Worm (Caenorhabditis elegans) whole organism, L1 larva: Measurements from ENCODE around the gene srz-32.
"Not testable (repeated sequence)": the region's sequence is repeated elsewhere in the genome, so short reads cannot be mapped to it uniquely, and the experiment has no call there.

Experiments used
- aly-2 ChIP-seq: fragments of 150-350 bp; optimal IDR thresholded peaks from 2 replicates; lab custom pipeline; 2014; ENCODE audit warnings: missing biosample characterization, missing genetic modification characterization
- blmp-1 ChIP-seq: fragments of 150-350 bp; optimal IDR thresholded peaks from 2 replicates; lab custom pipeline; 2014; ENCODE audit warnings: missing biosample characterization, missing genetic modification characterization
- fos-1 ChIP-seq: fragments of 150-350 bp; optimal IDR thresholded peaks from 2 replicates; lab custom pipeline; 2014; ENCODE audit warnings: missing biosample characterization, missing genetic modification characterization
- hpl-2 ChIP-seq: fragments of 150-350 bp; optimal IDR thresholded peaks from 2 replicates; lab custom pipeline; 2014; ENCODE audit warnings: missing biosample characterization, missing genetic modification reagents, missing genetic modification characterization
- jun-1 ChIP-seq: fragments of 150-350 bp; optimal IDR thresholded peaks from 2 replicates; lab custom pipeline; 2014; ENCODE audit warnings: missing biosample characterization, missing genetic modification reagents, missing genetic modification characterization
- nhr-12 ChIP-seq: sonication (generic microtip); optimal IDR thresholded peaks from 2 replicates; lab custom pipeline; 2017; ENCODE audit warnings: missing biosample characterization, missing genetic modification characterization
- nhr-237 ChIP-seq: fragments of 150-350 bp; optimal IDR thresholded peaks from 2 replicates; lab custom pipeline; 2014; ENCODE audit warnings: missing biosample characterization, missing genetic modification characterization
- nhr-47 ChIP-seq: sonication (generic microtip); optimal IDR thresholded peaks from 2 replicates; lab custom pipeline; 2016; ENCODE audit warnings: mild to moderate bottlenecking, missing genetic modification characterization, moderate library complexity, missing compliant biosample characterization
- nhr-77 ChIP-seq: fragments of 150-350 bp; optimal IDR thresholded peaks from 2 replicates; lab custom pipeline; 2014; ENCODE audit warnings: missing biosample characterization, missing genetic modification characterization
- tbx-2 ChIP-seq: sonication (generic microtip); optimal IDR thresholded peaks from 2 replicates; lab custom pipeline; 2016; ENCODE audit warnings: missing genetic modification characterization, missing compliant biosample characterization
- ztf-11 ChIP-seq, 2 experiments: sonication (generic microtip); optimal IDR thresholded peaks; 2 replicates each; lab custom pipeline; 2016 to 2017; ENCODE audit warnings: missing genetic modification characterization in 2 of 2, missing biosample characterization in 1 of 2, missing compliant biosample characterization in 1 of 2

DNA sequence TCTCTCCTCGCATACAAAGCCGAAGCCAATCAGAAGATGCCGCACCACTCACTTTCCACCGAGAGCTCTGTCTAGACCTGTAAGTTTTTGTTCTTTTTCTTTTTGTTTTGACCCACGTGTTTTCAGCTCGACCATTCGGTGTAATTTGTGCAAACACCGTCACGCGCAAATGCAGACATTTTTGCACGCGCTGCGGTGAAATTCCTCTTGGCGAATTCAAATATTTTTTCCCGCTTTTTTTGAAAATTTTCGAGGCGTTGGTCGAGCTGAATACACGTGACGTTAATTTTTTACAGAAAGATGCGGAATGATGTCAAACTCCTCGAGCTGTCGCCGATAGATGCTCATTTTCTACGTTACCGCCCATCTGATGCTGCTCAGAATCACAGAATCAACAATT is 42.1 kb upstream of the srz-32 start, which contains the start of gene C04C3.4:
- not testable (repeated sequence) for TF ChIP-seq ztf-11 (tag; optimal IDR thresholded peaks at IDR 0.05; lab: Kevin White, UChicago); nhr-237; hpl-2 (GFP tag; lab: Kevin White, UChicago); nhr-12 (tag; lab: Kevin White, UChicago); nhr-47 (tag; lab: Kevin White, UChicago); tbx-2; aly-2 (tag; lab: Kevin White, UChicago); blmp-1 (tag; lab: Kevin White, UChicago); jun-1; nhr-77 (tag; lab: Kevin White, UChicago); fos-1
